Worm (Caenorhabditis elegans) whole organism, early embryonic: ENCODE measurements around the gene R11D1.4.

ENCODE experiments used
- B0310.2 ChIP-seq: sonication (generic microtip); optimal IDR thresholded peaks from 2 replicates; lab custom pipeline; 2016; ENCODE audit warnings: mild to moderate bottlenecking, missing genetic modification characterization, missing compliant biosample characterization
- F13C5.2 ChIP-seq: sonication (generic microtip); optimal IDR thresholded peaks from 2 replicates; lab custom pipeline; 2017; ENCODE audit warnings: mild to moderate bottlenecking, missing genetic modification characterization, inconsistent platforms, missing compliant biosample characterization
- aly-1 ChIP-seq: sonication (generic microtip); optimal IDR thresholded peaks from 2 replicates; lab custom pipeline; 2016; ENCODE audit warnings: missing genetic modification characterization, missing compliant biosample characterization
- ama-1 ChIP-seq: fragments of 150-350 bp; optimal IDR thresholded peaks from 2 replicates; lab custom pipeline; 2014
- ceh-36 ChIP-seq: sonication (generic microtip); optimal IDR thresholded peaks from 2 replicates; lab custom pipeline; 2016; ENCODE audit warnings: missing genetic modification characterization, inconsistent platforms, missing compliant biosample characterization
- ets-7 ChIP-seq: sonication (generic microtip); optimal IDR thresholded peaks from 2 replicates; lab custom pipeline; 2016; ENCODE audit warnings: missing genotype, missing genetic modification characterization, missing compliant biosample characterization
- flt-1 ChIP-seq: fragments of 200-800 bp; sonication (Bioruptor generic); IDR thresholded peaks from 2 replicates; pipeline ENCODE4 v1.3.6; 2022; ENCODE audit warnings: missing genetic modification characterization, missing compliant biosample characterization
- hmg-4 ChIP-seq: fragments of 200-800 bp; sonication (Bioruptor generic); optimal IDR thresholded peaks from 2 replicates; lab custom pipeline; 2018; ENCODE audit warnings: mild to moderate bottlenecking, missing genetic modification characterization, missing compliant biosample characterization
- hnd-1 ChIP-seq: sonication (generic microtip); optimal IDR thresholded peaks from 2 replicates; lab custom pipeline; 2016; ENCODE audit warnings: missing genetic modification characterization, missing compliant biosample characterization
- pes-1 ChIP-seq: fragments of 200-800 bp; sonication (Bioruptor generic); IDR thresholded peaks from 2 replicates; pipeline ENCODE4 v1.3.6; 2022; ENCODE audit warnings: missing genetic modification reagents, missing genetic modification characterization, missing compliant biosample characterization
- sea-1 ChIP-seq: fragments of 200-800 bp; sonication (Bioruptor generic); conservative IDR thresholded peaks from 2 replicates; pipeline ENCODE4 v1.3.6; 2022; ENCODE audit warnings: missing genetic modification characterization, missing compliant biosample characterization
- tbx-11 ChIP-seq: fragments of 200-800 bp; sonication (Bioruptor generic); IDR thresholded peaks from 2 replicates; pipeline ENCODE4 v1.3.6; 2022; ENCODE audit warnings: missing genetic modification characterization, missing compliant biosample characterization
- tbx-37 ChIP-seq: fragments of 200-800 bp; sonication (Bioruptor generic); conservative IDR thresholded peaks from 2 replicates; pipeline ENCODE4 v1.3.6; 2022; ENCODE audit warnings: missing genetic modification reagents, missing genetic modification characterization, missing compliant biosample characterization
- tra-4 ChIP-seq: sonication (generic microtip); optimal IDR thresholded peaks from 2 replicates; lab custom pipeline; 2017; ENCODE audit warnings: missing genetic modification characterization, missing compliant biosample characterization

DNA sequence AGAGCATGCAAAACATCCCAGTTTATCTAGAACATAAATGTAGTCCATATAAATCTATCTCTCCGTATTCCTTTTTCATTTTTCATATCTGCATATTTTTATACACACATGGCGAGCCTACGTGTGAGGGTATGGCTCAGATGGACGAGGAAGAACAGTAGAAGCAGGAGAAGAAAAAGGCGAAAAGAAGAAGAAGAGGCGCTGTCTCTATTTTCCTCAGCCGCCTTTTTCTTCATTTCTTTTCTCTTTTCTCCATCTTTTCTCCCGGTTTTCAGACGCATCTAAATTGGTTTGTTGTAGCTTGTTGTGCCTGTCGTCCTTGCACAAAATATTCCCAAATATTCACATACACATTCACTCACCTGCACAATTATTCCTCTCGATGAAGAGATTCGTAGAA is 18.1 kb downstream of the R11D1.4 start, which contains the start of gene K10C8.4:
- TF ChIP-seq flt-1 (GFP tag; lab: Robert Waterston, UW) (no peak), ama-1 (lab: Kevin White, UChicago) (no peak), hnd-1 (no peak), tra-4 (tag; lab: Kevin White, UChicago) (no peak), hmg-4 (GFP tag; lab: Kevin White, UChicago) (no peak), tbx-37 (GFP tag; lab: Robert Waterston, UW) (no peak), aly-1 (tag; lab: Kevin White, UChicago) (no peak), ceh-36 (tag; lab: Kevin White, UChicago) (no peak), B0310.2 (tag; lab: Kevin White, UChicago) (no peak), ets-7 (tag; lab: Kevin White, UChicago) (no peak), pes-1 (no peak), sea-1 (GFP tag; lab: Robert Waterston, UW) (no peak), F13C5.2 (tag; lab: Kevin White, UChicago) (no peak), tbx-11 (GFP tag; lab: Robert Waterston, UW) (no peak)
